Worm (Caenorhabditis elegans) whole organism, midembryonic: ENCODE measurements around the gene chw-1.

ENCODE experiments used
- flt-1 ChIP-seq: fragments of 200-800 bp; sonication (Bioruptor generic); IDR thresholded peaks from 2 replicates; pipeline ENCODE4 v1.3.6; 2022; ENCODE audit warnings: missing genetic modification characterization, missing compliant biosample characterization
- klf-2 ChIP-seq: fragments of 200-800 bp; sonication (Bioruptor generic); conservative IDR thresholded peaks from 2 replicates; pipeline ENCODE4 v1.3.6; 2022; ENCODE audit warnings: missing genetic modification reagents, missing genetic modification characterization, missing compliant biosample characterization
- ref-1 ChIP-seq: fragments of 200-800 bp; sonication (Bioruptor generic); conservative IDR thresholded peaks from 2 replicates; pipeline ENCODE4 v1.3.6; 2022; ENCODE audit warnings: missing genetic modification reagents, missing genetic modification characterization, missing compliant biosample characterization
- ztf-23 ChIP-seq: fragments of 200-800 bp; sonication (Bioruptor generic); IDR thresholded peaks from 2 replicates; pipeline ENCODE4 v1.3.6; 2022; ENCODE audit warnings: missing genetic modification reagents, missing genetic modification characterization, missing compliant biosample characterization
- ztf-29 ChIP-seq: fragments of 200-800 bp; sonication (Bioruptor generic); IDR thresholded peaks from 2 replicates; pipeline ENCODE4 v1.3.6; 2022; ENCODE audit warnings: missing genetic modification reagents, missing genetic modification characterization, missing compliant biosample characterization

- TF ChIP-seq ref-1 (no peak), flt-1 (GFP tag; lab: Robert Waterston, UW) (no peak), ztf-29 (GFP tag; lab: Robert Waterston, UW) (no peak), ztf-23 (GFP tag; lab: Robert Waterston, UW) (no peak), klf-2 (no peak)
Measured at ce11 chrV:10440723-10441122, 21.4 kb upstream of the chw-1 start, which contains the start of gene snf-10.
